Worm (Caenorhabditis elegans): ENCODE measurements around the gene C27D8.3.

C27D8.3 gene

ce11 chrIV:12724641-12725040, 13.1 kb upstream of the C27D8.3 start, which contains the start of the genes T23F6.3 and rbd-1:
Gene T23F6.3, minus strand, starts transcription at chrIV:12724760.
Gene rbd-1, plus strand, starts transcription at chrIV:12724986.
- TF ChIP-seq snpc-4 (tag; optimal IDR thresholded peaks at IDR 0.05) (no peak), ham-2 (GFP tag; optimal IDR thresholded peaks at IDR 0.05) (no peak), nhr-2 (tag; optimal IDR thresholded peaks at IDR 0.05) (no peak), unc-39 (tag; optimal IDR thresholded peaks at IDR 0.05) (no peak), M03D4.4 (tag; optimal IDR thresholded peaks at IDR 0.05) (peak; percentile 10), nhr-12 (tag; optimal IDR thresholded peaks at IDR 0.05) (no peak), ceh-83 (GFP tag; optimal IDR thresholded peaks at IDR 0.05) (no peak), cnd-1 (tag; optimal IDR thresholded peaks at IDR 0.05) (no peak), mab-5 (tag; optimal IDR thresholded peaks at IDR 0.05) (peak; percentile 40), pha-4 (tag; optimal IDR thresholded peaks at IDR 0.05) (peak; percentile 73), sptf-1 (tag; optimal IDR thresholded peaks at IDR 0.05) (peak; percentile 71), nhr-76 (tag; optimal IDR thresholded peaks at IDR 0.05) (no peak), drap-1 (GFP tag; optimal IDR thresholded peaks at IDR 0.05) (peak; percentile 41), nhr-237 (tag; optimal IDR thresholded peaks at IDR 0.05) (peak; percentile 81), mep-1 (tag; optimal IDR thresholded peaks at IDR 0.05) (peak; percentile 81), lsy-2 (tag; optimal IDR thresholded peaks at IDR 0.05) (peak; percentile 78), hlh-1 (tag; optimal IDR thresholded peaks at IDR 0.05) (peak; percentile 5), lin-13 (tag; optimal IDR thresholded peaks at IDR 0.05) (peak; percentile 74), ceh-43 (GFP tag; optimal IDR thresholded peaks at IDR 0.05) (no peak), mls-2 (tag; optimal IDR thresholded peaks at IDR 0.05) (no peak)

ce11 chrIV:12721106-12721505, 9.6 kb upstream of the C27D8.3 start, which contains the start of gene T23F6.2:
Gene T23F6.2, plus strand, starts transcription at chrIV:12721356.
- peak; percentile 47 for TF ChIP-seq elt-1 (tag; optimal IDR thresholded peaks at IDR 0.05; ENCODE audit: borderline replicate concordance, insufficient read depth)
- no peak for TF ChIP-seq mab-5 (tag; optimal IDR thresholded peaks at IDR 0.05)
- TF ChIP-seq nhr-28 (tag; optimal IDR thresholded peaks at IDR 0.05) = no peak
- no peak for TF ChIP-seq sem-2 (GFP tag; optimal IDR thresholded peaks at IDR 0.05)

- TF ChIP-seq hlh-1 (tag; optimal IDR thresholded peaks at IDR 0.05) (no peak), sptf-1 (tag; optimal IDR thresholded peaks at IDR 0.05) (no peak), nhr-12 (tag; optimal IDR thresholded peaks at IDR 0.05) (no peak), lin-13 (tag; optimal IDR thresholded peaks at IDR 0.05) (no peak), bed-3 (GFP tag; optimal IDR thresholded peaks at IDR 0.05) (no peak), nhr-2 (tag; optimal IDR thresholded peaks at IDR 0.05) (no peak), ceh-39 (tag; optimal IDR thresholded peaks at IDR 0.05) (no peak), blmp-1 (tag; optimal IDR thresholded peaks at IDR 0.05) (no peak), sem-2 (GFP tag; optimal IDR thresholded peaks at IDR 0.05) (no peak), mls-2 (tag; optimal IDR thresholded peaks at IDR 0.05) (no peak), pha-4 (tag; optimal IDR thresholded peaks at IDR 0.05) (no peak), ceh-43 (GFP tag; optimal IDR thresholded peaks at IDR 0.05) (no peak)
These were observed 8.1 kb upstream of the C27D8.3 start, which contains the start of gene idpp-7 for ce11 chrIV:12719664-12720063. Gene idpp-7, plus strand, starts transcription at chrIV:12719964.

ce11 chrIV:12717531-12717930, 6.0 kb upstream of the C27D8.3 start, which contains the start of gene C27D8.1:
Gene C27D8.1, plus strand, starts transcription at chrIV:12717831.
- TF ChIP-seq ceh-39 (tag; optimal IDR thresholded peaks at IDR 0.05) (no peak), sem-2 (GFP tag; optimal IDR thresholded peaks at IDR 0.05) (no peak), nhr-237 (tag; optimal IDR thresholded peaks at IDR 0.05) (no peak), pha-4 (tag; optimal IDR thresholded peaks at IDR 0.05) (no peak), flh-1 (GFP tag; optimal IDR thresholded peaks at IDR 0.05) (no peak), unc-120 (tag; optimal IDR thresholded peaks at IDR 0.05; ENCODE audit: poor library complexity, severe bottlenecking) (no peak), ztf-11 (tag; optimal IDR thresholded peaks at IDR 0.05) (no peak), mls-2 (tag; optimal IDR thresholded peaks at IDR 0.05) (no peak), elt-3 (tag; optimal IDR thresholded peaks at IDR 0.05) (no peak), nhr-12 (tag; optimal IDR thresholded peaks at IDR 0.05) (no peak)

ce11 chrIV:12715947-12716382, 4.4 kb upstream of the C27D8.3 start:
- peak; percentile 89 for TF ChIP-seq elt-3 (tag; optimal IDR thresholded peaks at IDR 0.05)
- TF ChIP-seq unc-62 (GFP tag; optimal IDR thresholded peaks at IDR 0.05) = no peak
- TF ChIP-seq cnd-1 (tag; optimal IDR thresholded peaks at IDR 0.05) = no peak
- TF ChIP-seq elt-1 (tag; optimal IDR thresholded peaks at IDR 0.05; ENCODE audit: borderline replicate concordance, insufficient read depth) = no peak
- no peak for TF ChIP-seq nhr-2 (tag; optimal IDR thresholded peaks at IDR 0.05)
- TF ChIP-seq unc-39 (tag; optimal IDR thresholded peaks at IDR 0.05) = no peak
- no peak for TF ChIP-seq ham-2 (GFP tag; optimal IDR thresholded peaks at IDR 0.05)
- no peak for TF ChIP-seq ceh-83 (GFP tag; optimal IDR thresholded peaks at IDR 0.05)

Measured in whole organism, mixed stage, embryonic.